Worm (Caenorhabditis elegans) whole organism, mixed stage, embryonic: ENCODE data around the gene R01H2.8.

Experiments
- M03D4.4 ChIP-seq: sonication (generic microtip); optimal IDR thresholded peaks from 2 replicates; lab custom pipeline; 2017; ENCODE audit warnings: mild to moderate bottlenecking, missing genetic modification characterization, missing compliant biosample characterization
- bed-3 ChIP-seq: fragments of 200-800 bp; sonication (Bioruptor generic); optimal IDR thresholded peaks from 3 replicates; lab custom pipeline; 2018; ENCODE audit warnings: mild to moderate bottlenecking, missing genetic modification characterization, moderate library complexity, missing compliant biosample characterization
- blmp-1 ChIP-seq: fragments of 150-350 bp; optimal IDR thresholded peaks from 2 replicates; lab custom pipeline; 2014; ENCODE audit warnings: missing biosample characterization, missing genetic modification characterization
- ceh-39 ChIP-seq: fragments of 150-350 bp; optimal IDR thresholded peaks from 2 replicates; lab custom pipeline; 2014; ENCODE audit warnings: missing biosample characterization, missing genetic modification characterization
- ceh-43 ChIP-seq: fragments of 200-800 bp; sonication (Bioruptor generic); optimal IDR thresholded peaks from 2 replicates; lab custom pipeline; 2018; ENCODE audit warnings: mild to moderate bottlenecking, missing genetic modification characterization, moderate library complexity, missing compliant biosample characterization
- ces-1 ChIP-seq: fragments of 150-350 bp; optimal IDR thresholded peaks from 2 replicates; lab custom pipeline; 2014; ENCODE audit warnings: missing biosample characterization, missing genetic modification reagents, missing genetic modification characterization
- cnd-1 ChIP-seq: fragments of 200-800 bp; sonication (Bioruptor generic); optimal IDR thresholded peaks from 2 replicates; lab custom pipeline; 2018; ENCODE audit warnings: mild to moderate bottlenecking, missing genetic modification characterization, missing compliant biosample characterization
- drap-1 ChIP-seq: fragments of 200-800 bp; sonication (Bioruptor generic); optimal IDR thresholded peaks from 3 replicates; lab custom pipeline; 2018; ENCODE audit warnings: mild to moderate bottlenecking, missing genetic modification characterization, missing compliant biosample characterization
- elt-3 ChIP-seq: fragments of 150-350 bp; optimal IDR thresholded peaks from 2 replicates; lab custom pipeline; 2014; ENCODE audit warnings: missing biosample characterization, missing genetic modification characterization
- ham-2 ChIP-seq: fragments of 200-800 bp; sonication (Bioruptor generic); optimal IDR thresholded peaks from 2 replicates; lab custom pipeline; 2018; ENCODE audit warnings: mild to moderate bottlenecking, missing genetic modification characterization, missing compliant biosample characterization
- hlh-1 ChIP-seq: fragments of 150-350 bp; optimal IDR thresholded peaks from 2 replicates; lab custom pipeline; 2014; ENCODE audit warnings: missing biosample characterization, missing genetic modification reagents, missing genetic modification characterization
- lin-13 ChIP-seq: fragments of 150-350 bp; optimal IDR thresholded peaks from 2 replicates; lab custom pipeline; 2014; ENCODE audit warnings: missing biosample characterization, missing genetic modification characterization
- lsy-2 ChIP-seq: fragments of 150-350 bp; optimal IDR thresholded peaks from 2 replicates; lab custom pipeline; 2014; ENCODE audit warnings: missing biosample characterization, missing genetic modification characterization
- mab-5 ChIP-seq: fragments of 150-350 bp; optimal IDR thresholded peaks from 2 replicates; lab custom pipeline; 2014; ENCODE audit warnings: missing biosample characterization, missing genetic modification characterization
- mep-1 ChIP-seq: fragments of 150-350 bp; optimal IDR thresholded peaks from 2 replicates; lab custom pipeline; 2017; ENCODE audit warnings: missing biosample characterization, missing genetic modification reagents, missing genetic modification characterization, inconsistent platforms
- mls-2 ChIP-seq: sonication (generic microtip); optimal IDR thresholded peaks from 2 replicates; lab custom pipeline; 2016; ENCODE audit warnings: mild to moderate bottlenecking, missing genetic modification characterization, moderate library complexity, missing compliant biosample characterization
- nhr-2 ChIP-seq: fragments of 150-350 bp; optimal IDR thresholded peaks from 2 replicates; lab custom pipeline; 2014; ENCODE audit warnings: missing biosample characterization, missing genetic modification characterization
- nhr-237 ChIP-seq: fragments of 150-350 bp; optimal IDR thresholded peaks from 2 replicates; lab custom pipeline; 2014; ENCODE audit warnings: missing biosample characterization, missing genetic modification characterization
- nhr-28 ChIP-seq: fragments of 150-350 bp; optimal IDR thresholded peaks from 2 replicates; lab custom pipeline; 2014; ENCODE audit warnings: missing biosample characterization, missing genetic modification characterization
- nhr-76 ChIP-seq: sonication (generic microtip); optimal IDR thresholded peaks from 2 replicates; lab custom pipeline; 2017; ENCODE audit warnings: missing biosample characterization, missing genetic modification characterization
- pha-4 ChIP-seq: fragments of 150-350 bp; optimal IDR thresholded peaks from 2 replicates; lab custom pipeline; 2018; ENCODE audit warnings: missing biosample characterization, missing genetic modification reagents, missing genetic modification characterization
- sem-2 ChIP-seq: fragments of 200-800 bp; sonication (Bioruptor generic); optimal IDR thresholded peaks from 2 replicates; lab custom pipeline; 2018; ENCODE audit warnings: mild to moderate bottlenecking, missing genetic modification characterization, missing compliant biosample characterization
- snpc-4 ChIP-seq: fragments of 150-350 bp; optimal IDR thresholded peaks from 2 replicates; lab custom pipeline; 2014; ENCODE audit warnings: missing biosample characterization, missing genetic modification characterization
- sptf-1 ChIP-seq: sonication (generic microtip); optimal IDR thresholded peaks from 2 replicates; lab custom pipeline; 2017; ENCODE audit warnings: mild to moderate bottlenecking, missing genetic modification characterization, moderate library complexity, missing compliant biosample characterization
- tbx-8 ChIP-seq: fragments of 200-800 bp; sonication (Bioruptor generic); optimal IDR thresholded peaks from 2 replicates; lab custom pipeline; 2018; ENCODE audit warnings: mild to moderate bottlenecking, missing genetic modification characterization, moderate library complexity, missing compliant biosample characterization
- unc-39 ChIP-seq: fragments of 150-350 bp; optimal IDR thresholded peaks from 2 replicates; lab custom pipeline; 2014; ENCODE audit warnings: missing biosample characterization, missing genetic modification characterization
- unc-62 ChIP-seq: fragments of 150-350 bp; optimal IDR thresholded peaks from 2 replicates; lab custom pipeline; 2014; ENCODE audit warnings: missing biosample characterization, missing genetic modification reagents, missing genetic modification characterization
- zip-8 ChIP-seq: fragments of 150-350 bp; optimal IDR thresholded peaks from 2 replicates; lab custom pipeline; 2014; ENCODE audit warnings: missing biosample characterization, missing genetic modification characterization

The R01H2.8 gene

ce11 chrIII:7103940-7104440 lies 35.1 kb downstream of the R01H2.8 start, which contains the start of gene cpg-2:
Gene cpg-2 (minus strand): TSS chrIII:7103990.
- TF ChIP-seq blmp-1 (tag; lab: Kevin White, UChicago) (no peak), lin-13 (tag; lab: Kevin White, UChicago) (no peak), tbx-8 (no peak), mep-1 (no peak), snpc-4 (tag; lab: Kevin White, UChicago) (no peak), nhr-237 (tag; lab: Kevin White, UChicago) (no peak), ces-1 (GFP tag; lab: Kevin White, UChicago) (no peak), pha-4 (tag; lab: Kevin White, UChicago) (no peak), bed-3 (GFP tag; lab: Kevin White, UChicago) (no peak), mab-5 (tag; lab: Kevin White, UChicago) (no peak), ceh-39 (tag; lab: Kevin White, UChicago) (no peak), mls-2 (tag; lab: Kevin White, UChicago) (no peak), sptf-1 (tag; lab: Kevin White, UChicago) (no peak)

- TF ChIP-seq snpc-4 (tag; lab: Kevin White, UChicago), result no peak
Measured at ce11 chrIII:7106854-7107253, 38.0 kb downstream of the R01H2.8 start.

ce11 chrIII:7107965-7108364 lies 39.1 kb downstream of the R01H2.8 start, which contains the start of gene odd-1:
Gene odd-1 (plus strand): TSS chrIII:7108313.
- no peak for TF ChIP-seq lsy-2 (tag; lab: Kevin White, UChicago)
- TF ChIP-seq, all 35 proteins: peak for 0

ce11 chrIII:7111793-7112192 lies 42.9 kb downstream of the R01H2.8 start, which contains the start of gene B0280.7:
Gene B0280.7 (minus strand): TSS chrIII:7111893.
- TF ChIP-seq lin-13 (tag; lab: Kevin White, UChicago) (no peak), ceh-43 (GFP tag; lab: Kevin White, UChicago) (no peak), nhr-28 (tag; lab: Kevin White, UChicago) (no peak), unc-62 (GFP tag; lab: Kevin White, UChicago) (no peak), ces-1 (GFP tag; lab: Kevin White, UChicago) (no peak), lsy-2 (tag; lab: Kevin White, UChicago) (no peak), hlh-1 (tag; lab: Kevin White, UChicago) (no peak), mls-2 (tag; lab: Kevin White, UChicago) (no peak), unc-39 (tag; lab: Kevin White, UChicago) (no peak)

- no peak for TF ChIP-seq blmp-1 (tag; lab: Kevin White, UChicago)
- TF ChIP-seq bed-3 (GFP tag; lab: Kevin White, UChicago), result no peak
- no peak for TF ChIP-seq sem-2 (GFP tag; lab: Kevin White, UChicago)
- TF ChIP-seq cnd-1 (tag; lab: Kevin White, UChicago), result no peak
- TF ChIP-seq elt-3, result no peak
- TF ChIP-seq sptf-1 (tag; lab: Kevin White, UChicago), result no peak
- TF ChIP-seq nhr-28 (tag; lab: Kevin White, UChicago), result no peak
- no peak for TF ChIP-seq ces-1 (GFP tag; lab: Kevin White, UChicago)
- TF ChIP-seq nhr-76 (tag; lab: Kevin White, UChicago), result no peak
- no peak for TF ChIP-seq M03D4.4 (tag; lab: Kevin White, UChicago)
- no peak for TF ChIP-seq zip-8 (tag; lab: Kevin White, UChicago)
- TF ChIP-seq drap-1 (GFP tag; lab: Kevin White, UChicago), result no peak
- TF ChIP-seq nhr-2 (tag; lab: Kevin White, UChicago), result no peak
- TF ChIP-seq ceh-39 (tag; lab: Kevin White, UChicago), result no peak
Measured at ce11 chrIII:7112285-7112684, 43.4 kb downstream of the R01H2.8 start.

- TF ChIP-seq ham-2 (GFP tag; lab: Kevin White, UChicago), result no peak
- TF ChIP-seq hlh-1 (tag; lab: Kevin White, UChicago), result no peak
- TF ChIP-seq bed-3 (GFP tag; lab: Kevin White, UChicago), result no peak
- no peak for TF ChIP-seq M03D4.4 (tag; lab: Kevin White, UChicago)
- no peak for TF ChIP-seq nhr-76 (tag; lab: Kevin White, UChicago)
- no peak for TF ChIP-seq snpc-4 (tag; lab: Kevin White, UChicago)
- TF ChIP-seq mep-1, result no peak
Measured at ce11 chrIII:7114952-7115488, 46.2 kb downstream of the R01H2.8 start, which contains the start of gene nhr-10. Gene nhr-10 (minus strand): TSS chrIII:7115438.
